Fruit fly (Drosophila melanogaster) whole organism, embryonic: ENCODE results near the gene Phs.

Source experiments
- CG10543 ChIP-seq: fragments of 200-800 bp; sonication (Bioruptor generic); optimal IDR thresholded peaks from 3 replicates; lab custom pipeline; 2017; ENCODE audit warnings: missing biosample characterization, mild to moderate bottlenecking, missing genetic modification characterization, moderate library complexity
- CG1233 ChIP-seq: fragments of 200-800 bp; sonication (Bioruptor generic); optimal IDR thresholded peaks from 4 replicates; lab custom pipeline; 2018; ENCODE audit warnings: missing biosample characterization, mild to moderate bottlenecking, missing genetic modification characterization
- CG6654 ChIP-seq: fragments of 200-800 bp; sonication (Bioruptor generic); optimal IDR thresholded peaks from 2 replicates; lab custom pipeline; 2017; ENCODE audit warnings: missing biosample characterization, mild to moderate bottlenecking, missing genetic modification characterization
- Sin3A ChIP-seq: fragments of >200 bp; optimal IDR thresholded peaks from 2 replicates; lab custom pipeline; 2018
- crp ChIP-seq, 2 experiments: fragments of 200-800 bp; sonication (Bioruptor generic); optimal IDR thresholded peaks; 2 replicates in 1 of 2; 3 replicates in 1 of 2; lab custom pipeline; 2017; ENCODE audit warnings: missing biosample characterization in 2 of 2, missing genetic modification characterization in 2 of 2, mild to moderate bottlenecking in 1 of 2, moderate library complexity in 1 of 2
- gsb-n ChIP-seq: fragments of 200-800 bp; sonication (Bioruptor generic); optimal IDR thresholded peaks from 3 replicates; lab custom pipeline; 2018; ENCODE audit warnings: missing biosample characterization, mild to moderate bottlenecking, missing genetic modification characterization
- psq ChIP-seq: fragments of 200-800 bp; sonication (Bioruptor generic); optimal IDR thresholded peaks from 2 replicates; lab custom pipeline; 2017; ENCODE audit warnings: missing biosample characterization, missing genetic modification characterization
- schlank ChIP-seq: fragments of 200-800 bp; sonication (Bioruptor generic); optimal IDR thresholded peaks from 2 replicates; lab custom pipeline; 2018; ENCODE audit warnings: missing biosample characterization, mild to moderate bottlenecking, missing genetic modification characterization

DNA sequence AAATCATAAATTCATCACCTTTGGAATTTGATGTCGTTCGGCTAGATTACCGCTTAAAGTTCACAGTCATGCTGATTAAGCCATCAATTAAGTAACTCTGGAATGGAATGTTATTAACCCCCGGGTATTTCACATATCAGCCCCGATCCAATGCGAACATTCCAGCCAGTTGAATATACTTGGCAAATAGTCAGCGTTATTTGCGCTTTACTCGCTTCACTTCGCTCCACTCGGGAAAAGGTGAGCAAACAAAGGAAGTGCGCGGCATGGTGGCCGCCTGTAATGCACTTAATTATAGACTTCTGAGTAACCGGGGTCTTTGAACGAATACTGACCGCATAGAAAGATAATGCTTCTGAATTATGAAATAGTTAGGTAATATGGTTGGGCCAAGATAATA, 17.9 kb downstream of the Phs start:
- TF ChIP-seq gsb-n (tag; lab: Kevin White, UChicago) (no peak), crp (GFP tag; optimal IDR thresholded peaks at IDR 0.05; lab: Kevin White, UChicago) (no peak), CG6654 (GFP tag; lab: Kevin White, UChicago) (no peak), psq (no peak), schlank (tag; lab: Kevin White, UChicago) (no peak), CG10543 (GFP tag; lab: Kevin White, UChicago) (no peak), CG1233 (GFP tag; lab: Kevin White, UChicago) (no peak), Sin3A (lab: Kevin White, UChicago) (no peak)
